Worm (Caenorhabditis elegans) whole organism, early embryonic: ENCODE measurements around the gene asp-4.

ENCODE experiments used
- ama-1 ChIP-seq: fragments of 150-350 bp; optimal IDR thresholded peaks from 2 replicates; lab custom pipeline; 2014
- pes-1 ChIP-seq: fragments of 200-800 bp; sonication (Bioruptor generic); IDR thresholded peaks from 2 replicates; pipeline ENCODE4 v1.3.6; 2022; ENCODE audit warnings: missing genetic modification reagents, missing genetic modification characterization, missing compliant biosample characterization
- tbx-37 ChIP-seq: fragments of 200-800 bp; sonication (Bioruptor generic); conservative IDR thresholded peaks from 2 replicates; pipeline ENCODE4 v1.3.6; 2022; ENCODE audit warnings: missing genetic modification reagents, missing genetic modification characterization, missing compliant biosample characterization

DNA sequence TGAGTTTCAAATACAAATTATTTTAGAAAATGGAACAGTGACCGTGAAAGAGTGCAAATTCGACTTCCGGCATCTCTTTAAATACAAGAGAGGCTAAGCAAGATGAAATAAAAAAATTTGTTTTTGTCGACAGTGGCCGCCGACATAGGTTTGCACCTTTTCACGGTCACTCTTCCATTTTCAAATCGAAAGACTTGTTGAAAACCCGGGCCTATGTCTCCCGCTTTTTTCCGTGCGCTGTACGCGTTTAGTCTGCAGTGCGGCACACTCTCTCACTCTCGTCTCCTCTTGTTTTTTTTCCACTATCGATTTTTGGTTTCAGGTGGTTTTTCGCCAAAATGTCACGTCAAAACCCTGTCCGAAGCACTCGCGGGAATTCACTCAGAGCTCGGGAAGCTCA is 23.8 kb upstream of the asp-4 start, which contains the start of gene hpl-1:
- TF ChIP-seq ama-1 (lab: Kevin White, UChicago) = no peak
- TF ChIP-seq tbx-37 (GFP tag; lab: Robert Waterston, UW) = no peak
- TF ChIP-seq pes-1 (GFP tag; lab: Robert Waterston, UW) = no peak
